Fruit fly (Drosophila melanogaster) whole organism, embryonic: ENCODE results near the gene CG7191.
"Not testable (repeated sequence)": the region's sequence is repeated elsewhere in the genome, so short reads cannot be mapped to it uniquely, and the experiment has no call there.

Experiments
- CG11398 ChIP-seq: fragments of 200-800 bp; sonication (Bioruptor generic); optimal IDR thresholded peaks from 2 replicates; lab custom pipeline; 2016; ENCODE audit warnings: missing biosample characterization, missing genetic modification characterization
- CG12219 ChIP-seq: fragments of 200-800 bp; sonication (Bioruptor generic); optimal IDR thresholded peaks from 3 replicates; lab custom pipeline; 2018; ENCODE audit warnings: missing biosample characterization, mild to moderate bottlenecking, missing genetic modification characterization
- CG1603 ChIP-seq: fragments of 200-800 bp; sonication (Bioruptor generic); optimal IDR thresholded peaks from 2 replicates; lab custom pipeline; 2019; ENCODE audit warnings: missing biosample characterization, mild to moderate bottlenecking, missing genetic modification characterization, moderate library complexity
- Lpt ChIP-seq: fragments of >200 bp; optimal IDR thresholded peaks from 2 replicates; lab custom pipeline; 2018; ENCODE audit warnings: missing biosample characterization, missing genetic modification characterization
- danr ChIP-seq: fragments of 200-800 bp; sonication (Bioruptor generic); IDR thresholded peaks from 2 replicates; pipeline ENCODE4 v1.3.6; 2022; ENCODE audit warnings: missing biosample characterization, missing genetic modification characterization
- lab ChIP-seq: fragments of 200-800 bp; sonication (Bioruptor generic); optimal IDR thresholded peaks from 3 replicates; lab custom pipeline; 2017; ENCODE audit warnings: missing biosample characterization, missing genetic modification characterization, mild to moderate bottlenecking, moderate library complexity, missing genetic modification reagents
- maf-S ChIP-seq: fragments of 200-800 bp; sonication (Bioruptor generic); optimal IDR thresholded peaks from 2 replicates; lab custom pipeline; 2016; ENCODE audit warnings: missing biosample characterization, missing genetic modification characterization
- sens-2 ChIP-seq: fragments of 200-800 bp; sonication (Bioruptor generic); IDR thresholded peaks from 2 replicates; pipeline ENCODE4 v1.3.6; 2022; ENCODE audit warnings: missing biosample characterization, missing genetic modification characterization

dm6 chr2L:7732570-7732969 is 34.9 kb upstream of the CG7191 start, which contains the start of gene CG13796:
- TF ChIP-seq Lpt; lab (GFP tag; lab: Kevin White, UChicago); maf-S; CG1603 (tag; lab: Kevin White, UChicago); CG11398 (GFP tag; lab: Kevin White, UChicago); CG12219 (GFP tag; lab: Kevin White, UChicago); sens-2 (GFP tag; lab: Robert Waterston, UW); danr (GFP tag; lab: Robert Waterston, UW): not testable (repeated sequence)
